Fruit fly (Drosophila melanogaster) whole organism, prepupa: ENCODE measurements around the gene CG11369.

ENCODE experiments used
- Blimp-1 ChIP-seq: fragments of 200-800 bp; sonication (Bioruptor generic); optimal IDR thresholded peaks from 3 replicates; lab custom pipeline; 2017; ENCODE audit warnings: missing biosample characterization, missing genetic modification characterization, mild to moderate bottlenecking, moderate library complexity, missing genetic modification reagents
- CG10631 ChIP-seq: fragments of 200-800 bp; sonication (Bioruptor generic); optimal IDR thresholded peaks from 2 replicates; lab custom pipeline; 2016; ENCODE audit warnings: missing biosample characterization, missing genetic modification characterization
- CG11294 ChIP-seq: fragments of 200-800 bp; sonication (Bioruptor generic); IDR thresholded peaks from 2 replicates; pipeline ENCODE4 v1.3.6; 2022; ENCODE audit warnings: missing biosample characterization, missing genetic modification characterization
- CG11762 ChIP-seq: fragments of 200-800 bp; sonication (Bioruptor generic); optimal IDR thresholded peaks from 3 replicates; lab custom pipeline; 2016; ENCODE audit warnings: missing biosample characterization, missing genetic modification characterization; ENCODE audit not compliant: insufficient read depth
- CG11902 ChIP-seq: fragments of 200-800 bp; sonication (Bioruptor generic); optimal IDR thresholded peaks from 3 replicates; lab custom pipeline; 2016; ENCODE audit warnings: missing biosample characterization, missing genetic modification characterization
- CG15336 ChIP-seq: fragments of 200-800 bp; sonication (Bioruptor generic); IDR thresholded peaks from 2 replicates; pipeline ENCODE4 v1.3.6; 2022; ENCODE audit warnings: missing biosample characterization, missing genetic modification characterization
- CG1621 ChIP-seq: fragments of 200-800 bp; sonication (Bioruptor generic); optimal IDR thresholded peaks from 3 replicates; lab custom pipeline; 2018; ENCODE audit warnings: missing biosample characterization, mild to moderate bottlenecking, missing genetic modification characterization
- CG16779 ChIP-seq: fragments of 200-800 bp; sonication (Bioruptor generic); optimal IDR thresholded peaks from 3 replicates; lab custom pipeline; 2017; ENCODE audit warnings: missing biosample characterization, mild to moderate bottlenecking, missing genetic modification characterization
- CG3032 ChIP-seq: fragments of 200-800 bp; optimal IDR thresholded peaks from 2 replicates; lab custom pipeline; 2019; ENCODE audit warnings: missing biosample characterization, mild to moderate bottlenecking, missing genetic modification characterization, moderate library complexity
- CG31627 ChIP-seq: fragments of 200-800 bp; sonication (Bioruptor generic); optimal IDR thresholded peaks from 3 replicates; lab custom pipeline; 2016; ENCODE audit warnings: missing biosample characterization, missing genetic modification characterization
- CG32006 ChIP-seq: fragments of 200-800 bp; sonication (Bioruptor generic); optimal IDR thresholded peaks from 3 replicates; lab custom pipeline; 2017; ENCODE audit warnings: missing biosample characterization, mild to moderate bottlenecking, missing genetic modification characterization
- CG34406 ChIP-seq: fragments of 200-800 bp; sonication (Bioruptor generic); optimal IDR thresholded peaks from 3 replicates; lab custom pipeline; 2016; ENCODE audit warnings: missing biosample characterization, missing genetic modification characterization
- CG3919 ChIP-seq: fragments of 200-800 bp; sonication (Bioruptor generic); optimal IDR thresholded peaks from 3 replicates; lab custom pipeline; 2016; ENCODE audit warnings: missing biosample characterization, missing genetic modification characterization
- CG6163 ChIP-seq: fragments of 200-800 bp; sonication (Bioruptor generic); IDR thresholded peaks from 3 replicates; pipeline ENCODE4 v1.3.6; 2022; ENCODE audit warnings: missing biosample characterization, missing genetic modification characterization
- CG6276 ChIP-seq: fragments of 200-800 bp; sonication (Bioruptor generic); optimal IDR thresholded peaks from 2 replicates; lab custom pipeline; 2017; ENCODE audit warnings: missing biosample characterization, mild to moderate bottlenecking, missing genetic modification characterization
- CG6792 ChIP-seq: fragments of 200-800 bp; sonication (Bioruptor generic); optimal IDR thresholded peaks from 3 replicates; lab custom pipeline; 2016; ENCODE audit warnings: missing biosample characterization, missing genetic modification characterization
- CG6808 ChIP-seq: fragments of 200-800 bp; sonication (Bioruptor generic); optimal IDR thresholded peaks from 3 replicates; lab custom pipeline; 2017; ENCODE audit warnings: missing biosample characterization, missing genetic modification characterization, mild to moderate bottlenecking, moderate library complexity, missing genetic modification reagents
- CG8119 ChIP-seq: fragments of 200-800 bp; sonication (Bioruptor generic); IDR thresholded peaks from 3 replicates; pipeline ENCODE4 v1.3.6; 2022; ENCODE audit warnings: missing biosample characterization, missing genetic modification characterization
- CG8319 ChIP-seq: fragments of 200-800 bp; sonication (Bioruptor generic); optimal IDR thresholded peaks from 3 replicates; lab custom pipeline; 2016; ENCODE audit warnings: missing biosample characterization, missing genetic modification characterization
- CG8632 ChIP-seq: fragments of 200-800 bp; sonication (Bioruptor generic); optimal IDR thresholded peaks from 3 replicates; lab custom pipeline; 2016; ENCODE audit warnings: missing biosample characterization, missing genetic modification characterization
- Eip75B ChIP-seq: fragments of 200-800 bp; sonication (Bioruptor generic); optimal IDR thresholded peaks from 3 replicates; lab custom pipeline; 2016; ENCODE audit warnings: missing biosample characterization, missing genetic modification characterization
- Eip78C ChIP-seq: fragments of 200-800 bp; sonication (Bioruptor generic); peaks from one replicate; lab custom pipeline; 2016; ENCODE audit warnings: missing biosample characterization, missing genetic modification characterization
- Eip93F ChIP-seq: fragments of 200-800 bp; sonication (Bioruptor generic); optimal IDR thresholded peaks from 2 replicates; lab custom pipeline; 2016; ENCODE audit warnings: missing biosample characterization, mild to moderate bottlenecking, missing genetic modification characterization
- Ets21C ChIP-seq: fragments of 200-800 bp; sonication (Bioruptor generic); optimal IDR thresholded peaks from 3 replicates; lab custom pipeline; 2016; ENCODE audit warnings: missing biosample characterization, missing genetic modification characterization
- Ets96B ChIP-seq: fragments of 200-800 bp; optimal IDR thresholded peaks from 2 replicates; lab custom pipeline; 2019; ENCODE audit warnings: missing biosample characterization, mild to moderate bottlenecking, missing genetic modification characterization, moderate library complexity
- Gug ChIP-seq: fragments of 200-800 bp; sonication (Bioruptor generic); IDR thresholded peaks from 2 replicates; pipeline ENCODE4 v1.3.6; 2022; ENCODE audit warnings: missing biosample characterization, missing genetic modification characterization
- Hr39 ChIP-seq: fragments of 200-800 bp; sonication (Bioruptor generic); optimal IDR thresholded peaks from 2 replicates; lab custom pipeline; 2016; ENCODE audit warnings: missing biosample characterization, missing genetic modification characterization
- Hr4 ChIP-seq: fragments of 200-800 bp; sonication (Bioruptor generic); optimal IDR thresholded peaks from 3 replicates; lab custom pipeline; 2016; ENCODE audit warnings: missing biosample characterization, missing genetic modification characterization
- Met ChIP-seq: fragments of 200-800 bp; sonication (Bioruptor generic); optimal IDR thresholded peaks from 3 replicates; lab custom pipeline; 2016; ENCODE audit warnings: missing biosample characterization, missing genetic modification characterization
- OdsH ChIP-seq: fragments of 200-800 bp; sonication (Bioruptor generic); optimal IDR thresholded peaks from 3 replicates; lab custom pipeline; 2016; ENCODE audit warnings: missing biosample characterization, missing genetic modification characterization
- Smox ChIP-seq: fragments of 200-800 bp; sonication (Bioruptor generic); optimal IDR thresholded peaks from 3 replicates; lab custom pipeline; 2016; ENCODE audit warnings: missing biosample characterization, missing genetic modification characterization
- Sox102F ChIP-seq: fragments of 200-800 bp; sonication (Bioruptor generic); optimal IDR thresholded peaks from 2 replicates; lab custom pipeline; 2016; ENCODE audit warnings: missing biosample characterization, mild to moderate bottlenecking, missing genetic modification characterization
- Sox14 ChIP-seq: fragments of 200-800 bp; sonication (Bioruptor generic); optimal IDR thresholded peaks from 3 replicates; lab custom pipeline; 2016; ENCODE audit warnings: missing biosample characterization, missing genetic modification characterization
- Sox15 ChIP-seq: fragments of 200-800 bp; sonication (Bioruptor generic); optimal IDR thresholded peaks from 3 replicates; lab custom pipeline; 2016; ENCODE audit warnings: missing biosample characterization, missing genetic modification characterization
- achi ChIP-seq: fragments of 200-800 bp; sonication (Bioruptor generic); optimal IDR thresholded peaks from 3 replicates; lab custom pipeline; 2016; ENCODE audit warnings: missing biosample characterization, missing genetic modification characterization
- acj6 ChIP-seq: fragments of 200-800 bp; sonication (Bioruptor generic); optimal IDR thresholded peaks from 3 replicates; lab custom pipeline; 2016; ENCODE audit warnings: missing biosample characterization, missing genetic modification characterization
- cyc ChIP-seq: fragments of 200-800 bp; sonication (Bioruptor generic); optimal IDR thresholded peaks from 3 replicates; lab custom pipeline; 2016; ENCODE audit warnings: missing biosample characterization, missing genetic modification characterization
- dac ChIP-seq: fragments of 200-800 bp; sonication (Bioruptor generic); optimal IDR thresholded peaks from 2 replicates; lab custom pipeline; 2017; ENCODE audit warnings: missing biosample characterization, mild to moderate bottlenecking, missing genetic modification characterization
- dsx ChIP-seq: fragments of 200-800 bp; optimal IDR thresholded peaks from 3 replicates; lab custom pipeline; 2019; ENCODE audit warnings: missing biosample characterization, mild to moderate bottlenecking, missing genetic modification characterization, moderate library complexity; ENCODE audit not compliant: poor library complexity, severe bottlenecking
- eg ChIP-seq: fragments of 200-800 bp; sonication (Bioruptor generic); IDR thresholded peaks from 3 replicates; pipeline ENCODE4 v1.3.6; 2022; ENCODE audit warnings: missing biosample characterization, missing genetic modification characterization
- fd59A ChIP-seq: fragments of 200-800 bp; sonication (Bioruptor generic); optimal IDR thresholded peaks from 2 replicates; lab custom pipeline; 2017; ENCODE audit warnings: missing biosample characterization, mild to moderate bottlenecking, missing genetic modification characterization, missing genetic modification reagents
- fd85E ChIP-seq: fragments of 200-800 bp; sonication (Bioruptor generic); optimal IDR thresholded peaks from 3 replicates; lab custom pipeline; 2016; ENCODE audit warnings: missing biosample characterization, missing genetic modification characterization
- fkh ChIP-seq: fragments of 200-800 bp; sonication (Bioruptor generic); optimal IDR thresholded peaks from 3 replicates; lab custom pipeline; 2017; ENCODE audit warnings: missing biosample characterization, mild to moderate bottlenecking, missing genetic modification characterization, moderate library complexity
- lz ChIP-seq: fragments of 200-800 bp; sonication (Bioruptor generic); optimal IDR thresholded peaks from 3 replicates; lab custom pipeline; 2016; ENCODE audit warnings: missing biosample characterization, missing genetic modification characterization
- net ChIP-seq: fragments of 200-800 bp; sonication (Bioruptor generic); optimal IDR thresholded peaks from 3 replicates; lab custom pipeline; 2016; ENCODE audit warnings: missing biosample characterization, missing genetic modification characterization
- pdm3 ChIP-seq: fragments of 200-800 bp; sonication (Bioruptor generic); optimal IDR thresholded peaks from 3 replicates; lab custom pipeline; 2016; ENCODE audit warnings: missing biosample characterization, missing genetic modification characterization
- salr ChIP-seq, 2 experiments: fragments of 200-800 bp; sonication (Bioruptor generic); optimal IDR thresholded peaks; 3 replicates each; lab custom pipeline; 2016 to 2018; ENCODE audit warnings: missing biosample characterization in 2 of 2, missing genetic modification characterization in 2 of 2, mild to moderate bottlenecking in 1 of 2
- spab ChIP-seq: fragments of 200-800 bp; sonication (Bioruptor generic); optimal IDR thresholded peaks from 2 replicates; lab custom pipeline; 2017; ENCODE audit warnings: missing biosample characterization, mild to moderate bottlenecking, missing genetic modification characterization, missing genetic modification reagents
- ss ChIP-seq, 2 experiments: fragments of 200-800 bp; sonication (Bioruptor generic); optimal IDR thresholded peaks; 2 replicates in 1 of 2; 3 replicates in 1 of 2; lab custom pipeline; 2017 to 2018; ENCODE audit warnings: mild to moderate bottlenecking in 2 of 2, missing biosample characterization in 2 of 2, missing genetic modification characterization in 2 of 2, moderate library complexity in 1 of 2
- svp ChIP-seq: fragments of 200-800 bp; sonication (Bioruptor generic); peaks from one replicate; lab custom pipeline; 2016; ENCODE audit warnings: missing biosample characterization, missing genetic modification characterization
- topi ChIP-seq: fragments of 200-800 bp; sonication (Bioruptor generic); optimal IDR thresholded peaks from 3 replicates; lab custom pipeline; 2016; ENCODE audit warnings: missing biosample characterization, missing genetic modification characterization
- vri ChIP-seq: fragments of 200-800 bp; sonication (Bioruptor generic); optimal IDR thresholded peaks from 3 replicates; lab custom pipeline; 2016; ENCODE audit warnings: missing biosample characterization, mild to moderate bottlenecking, missing genetic modification characterization

CG11369 gene

dm6 chrX:7558646-7559045 is 15.4 kb upstream of the CG11369 start:
- TF ChIP-seq CG31627 (GFP tag; lab: Kevin White, UChicago), result peak; percentile 51
- peak; percentile 20 for TF ChIP-seq net (GFP tag; lab: Kevin White, UChicago)
- peak in 1 of 2 experiments; percentile 28 for TF ChIP-seq ss (GFP tag; optimal IDR thresholded peaks at IDR 0.05; lab: Kevin White, UChicago)
- TF ChIP-seq lz (GFP tag; lab: Kevin White, UChicago), result peak; percentile 59
- no peak for TF ChIP-seq Hr4
- peak; percentile 64 for TF ChIP-seq cyc (GFP tag; lab: Kevin White, UChicago)
- no peak for TF ChIP-seq Blimp-1 (GFP tag; lab: Kevin White, UChicago)
- TF ChIP-seq CG10631 (GFP tag; lab: Kevin White, UChicago), result peak; percentile 58
- TF ChIP-seq CG6276 (GFP tag; lab: Kevin White, UChicago), result no peak
- no peak for TF ChIP-seq Eip93F
- no peak for TF ChIP-seq CG11294
- TF ChIP-seq CG15336 (GFP tag; lab: Robert Waterston, UW), result peak; percentile 24; the same call in 1 of the 2 replicates
- peak; percentile 53 for TF ChIP-seq acj6 (GFP tag; lab: Kevin White, UChicago)
- peak; percentile 41 for TF ChIP-seq dsx
- TF ChIP-seq vri (GFP tag; lab: Kevin White, UChicago), result peak; percentile 7
- TF ChIP-seq Eip75B (GFP tag; lab: Kevin White, UChicago), result peak; percentile 41
- TF ChIP-seq pdm3 (GFP tag; lab: Kevin White, UChicago), result peak; percentile 56
- TF ChIP-seq Ets21C (GFP tag; lab: Kevin White, UChicago), result peak; percentile 27
- peak; percentile 58 for TF ChIP-seq CG6163 (GFP tag; lab: Robert Waterston, UW)
- peak; percentile 87 for TF ChIP-seq svp (GFP tag; lab: Kevin White, UChicago)
- peak; percentile 34 for TF ChIP-seq achi (GFP tag; lab: Kevin White, UChicago)
- peak; percentile 56 for TF ChIP-seq Sox102F (GFP tag; lab: Kevin White, UChicago)
- TF ChIP-seq salr (GFP tag; optimal IDR thresholded peaks at IDR 0.05; lab: Kevin White, UChicago), result peak in 1 of 2 experiments; percentile 28
- peak; percentile 75 for TF ChIP-seq Met
- peak; percentile 36 for TF ChIP-seq CG34406 (GFP tag; lab: Kevin White, UChicago)
- TF ChIP-seq CG8632 (GFP tag; lab: Kevin White, UChicago), result peak; percentile 26
- TF ChIP-seq Ets96B (tag; lab: Kevin White, UChicago), result peak; percentile 64
- TF ChIP-seq topi (GFP tag; lab: Kevin White, UChicago), result peak; percentile 67
- TF ChIP-seq CG11902 (GFP tag; lab: Kevin White, UChicago), result peak; percentile 4
- peak; percentile 41 for TF ChIP-seq CG6792
- peak; percentile 38 for TF ChIP-seq spab
- peak; percentile 1 for TF ChIP-seq Sox15 (GFP tag; lab: Kevin White, UChicago)
- TF ChIP-seq Smox, result peak; percentile 58
- TF ChIP-seq CG3919, result peak; percentile 60
- peak; percentile 52 for TF ChIP-seq CG3032 (tag; lab: Kevin White, UChicago)
- TF ChIP-seq OdsH (GFP tag; lab: Kevin White, UChicago), result peak; percentile 46
- peak; percentile 47 for TF ChIP-seq CG6808 (GFP tag; lab: Kevin White, UChicago)
- TF ChIP-seq CG1621 (tag; lab: Kevin White, UChicago), result peak; percentile 28
- peak; percentile 81 for TF ChIP-seq Eip78C (GFP tag; lab: Kevin White, UChicago)
- no peak for TF ChIP-seq CG11762 (GFP tag; lab: Kevin White, UChicago)
- TF ChIP-seq CG16779, result no peak
- no peak for TF ChIP-seq fd85E (GFP tag; lab: Kevin White, UChicago)
- TF ChIP-seq Hr39 (GFP tag; lab: Kevin White, UChicago), result peak; percentile 63
- TF ChIP-seq Sox14, result peak; percentile 10
- peak; percentile 34 for TF ChIP-seq fd59A (GFP tag; lab: Kevin White, UChicago)
- no peak for TF ChIP-seq CG8319 (GFP tag; lab: Kevin White, UChicago)
- no peak for TF ChIP-seq Gug (GFP tag; lab: Robert Waterston, UW)
- TF ChIP-seq eg (GFP tag; lab: Robert Waterston, UW), result 0 out of 3 replicates have a peak, but pooled peaks have one; percentile 8
- no peak for TF ChIP-seq dac (GFP tag; lab: Kevin White, UChicago)
- no peak for TF ChIP-seq fkh (GFP tag; lab: Kevin White, UChicago)
- TF ChIP-seq CG32006 (GFP tag; lab: Kevin White, UChicago), result peak; percentile 31
- 0 out of 3 replicates have a peak, but pooled peaks have one; percentile 29 for TF ChIP-seq CG8119 (GFP tag; lab: Robert Waterston, UW)
